Fruit fly (Drosophila melanogaster) whole organism, prepupa: ENCODE results near the gene lush.
A peak's percentile ranks its signal among the peaks of the same experiment; 100 is the strongest.

ENCODE experiments used
- Blimp-1 ChIP-seq: fragments of 200-800 bp; sonication (Bioruptor generic); optimal IDR thresholded peaks from 3 replicates; lab custom pipeline; 2017; ENCODE audit warnings: missing biosample characterization, missing genetic modification characterization, mild to moderate bottlenecking, moderate library complexity, missing genetic modification reagents
- CG10669 ChIP-seq: fragments of 200-800 bp; sonication (Bioruptor generic); optimal IDR thresholded peaks from 3 replicates; lab custom pipeline; 2018; ENCODE audit warnings: missing biosample characterization, mild to moderate bottlenecking, missing genetic modification characterization, moderate library complexity
- CG11762 ChIP-seq: fragments of 200-800 bp; sonication (Bioruptor generic); optimal IDR thresholded peaks from 3 replicates; lab custom pipeline; 2016; ENCODE audit warnings: missing biosample characterization, missing genetic modification characterization; ENCODE audit not compliant: insufficient read depth
- CG11902 ChIP-seq: fragments of 200-800 bp; sonication (Bioruptor generic); optimal IDR thresholded peaks from 3 replicates; lab custom pipeline; 2016; ENCODE audit warnings: missing biosample characterization, missing genetic modification characterization
- CG1621 ChIP-seq: fragments of 200-800 bp; sonication (Bioruptor generic); optimal IDR thresholded peaks from 3 replicates; lab custom pipeline; 2018; ENCODE audit warnings: missing biosample characterization, mild to moderate bottlenecking, missing genetic modification characterization
- CG16779 ChIP-seq: fragments of 200-800 bp; sonication (Bioruptor generic); optimal IDR thresholded peaks from 3 replicates; lab custom pipeline; 2017; ENCODE audit warnings: missing biosample characterization, mild to moderate bottlenecking, missing genetic modification characterization
- CG3032 ChIP-seq: fragments of 200-800 bp; optimal IDR thresholded peaks from 2 replicates; lab custom pipeline; 2019; ENCODE audit warnings: missing biosample characterization, mild to moderate bottlenecking, missing genetic modification characterization, moderate library complexity
- CG31627 ChIP-seq: fragments of 200-800 bp; sonication (Bioruptor generic); optimal IDR thresholded peaks from 3 replicates; lab custom pipeline; 2016; ENCODE audit warnings: missing biosample characterization, missing genetic modification characterization
- CG6163 ChIP-seq: fragments of 200-800 bp; sonication (Bioruptor generic); IDR thresholded peaks from 3 replicates; pipeline ENCODE4 v1.3.6; 2022; ENCODE audit warnings: missing biosample characterization, missing genetic modification characterization
- CG6276 ChIP-seq: fragments of 200-800 bp; sonication (Bioruptor generic); optimal IDR thresholded peaks from 2 replicates; lab custom pipeline; 2017; ENCODE audit warnings: missing biosample characterization, mild to moderate bottlenecking, missing genetic modification characterization
- CG6808 ChIP-seq: fragments of 200-800 bp; sonication (Bioruptor generic); optimal IDR thresholded peaks from 3 replicates; lab custom pipeline; 2017; ENCODE audit warnings: missing biosample characterization, missing genetic modification characterization, mild to moderate bottlenecking, moderate library complexity, missing genetic modification reagents
- CG7368 ChIP-seq: fragments of 200-800 bp; sonication (Bioruptor generic); optimal IDR thresholded peaks from 3 replicates; lab custom pipeline; 2016; ENCODE audit warnings: missing biosample characterization, missing genetic modification characterization
- CG8319 ChIP-seq: fragments of 200-800 bp; sonication (Bioruptor generic); optimal IDR thresholded peaks from 3 replicates; lab custom pipeline; 2016; ENCODE audit warnings: missing biosample characterization, missing genetic modification characterization
- CG8632 ChIP-seq: fragments of 200-800 bp; sonication (Bioruptor generic); optimal IDR thresholded peaks from 3 replicates; lab custom pipeline; 2016; ENCODE audit warnings: missing biosample characterization, missing genetic modification characterization
- Eip75B ChIP-seq: fragments of 200-800 bp; sonication (Bioruptor generic); optimal IDR thresholded peaks from 3 replicates; lab custom pipeline; 2016; ENCODE audit warnings: missing biosample characterization, missing genetic modification characterization
- Eip93F ChIP-seq: fragments of 200-800 bp; sonication (Bioruptor generic); optimal IDR thresholded peaks from 2 replicates; lab custom pipeline; 2016; ENCODE audit warnings: missing biosample characterization, mild to moderate bottlenecking, missing genetic modification characterization
- Ets21C ChIP-seq: fragments of 200-800 bp; sonication (Bioruptor generic); optimal IDR thresholded peaks from 3 replicates; lab custom pipeline; 2016; ENCODE audit warnings: missing biosample characterization, missing genetic modification characterization
- Hr38 ChIP-seq: sonication (Bioruptor generic); optimal IDR thresholded peaks from 2 replicates; lab custom pipeline; 2016; ENCODE audit warnings: missing biosample characterization, missing genetic modification characterization
- Hr4 ChIP-seq: fragments of 200-800 bp; sonication (Bioruptor generic); optimal IDR thresholded peaks from 3 replicates; lab custom pipeline; 2016; ENCODE audit warnings: missing biosample characterization, missing genetic modification characterization
- Lpt ChIP-seq: fragments of 200-800 bp; sonication (Bioruptor generic); optimal IDR thresholded peaks from 3 replicates; lab custom pipeline; 2016; ENCODE audit warnings: missing biosample characterization, missing genetic modification characterization
- Met ChIP-seq: fragments of 200-800 bp; sonication (Bioruptor generic); optimal IDR thresholded peaks from 3 replicates; lab custom pipeline; 2016; ENCODE audit warnings: missing biosample characterization, missing genetic modification characterization
- Smox ChIP-seq: fragments of 200-800 bp; sonication (Bioruptor generic); optimal IDR thresholded peaks from 3 replicates; lab custom pipeline; 2016; ENCODE audit warnings: missing biosample characterization, missing genetic modification characterization
- Sox102F ChIP-seq: fragments of 200-800 bp; sonication (Bioruptor generic); optimal IDR thresholded peaks from 2 replicates; lab custom pipeline; 2016; ENCODE audit warnings: missing biosample characterization, mild to moderate bottlenecking, missing genetic modification characterization
- dac ChIP-seq: fragments of 200-800 bp; sonication (Bioruptor generic); optimal IDR thresholded peaks from 2 replicates; lab custom pipeline; 2017; ENCODE audit warnings: missing biosample characterization, mild to moderate bottlenecking, missing genetic modification characterization
- dsx ChIP-seq: fragments of 200-800 bp; optimal IDR thresholded peaks from 3 replicates; lab custom pipeline; 2019; ENCODE audit warnings: missing biosample characterization, mild to moderate bottlenecking, missing genetic modification characterization, moderate library complexity; ENCODE audit not compliant: poor library complexity, severe bottlenecking
- eg ChIP-seq: fragments of 200-800 bp; sonication (Bioruptor generic); IDR thresholded peaks from 3 replicates; pipeline ENCODE4 v1.3.6; 2022; ENCODE audit warnings: missing biosample characterization, missing genetic modification characterization
- fd85E ChIP-seq: fragments of 200-800 bp; sonication (Bioruptor generic); optimal IDR thresholded peaks from 3 replicates; lab custom pipeline; 2016; ENCODE audit warnings: missing biosample characterization, missing genetic modification characterization
- fkh ChIP-seq: fragments of 200-800 bp; sonication (Bioruptor generic); optimal IDR thresholded peaks from 3 replicates; lab custom pipeline; 2017; ENCODE audit warnings: missing biosample characterization, mild to moderate bottlenecking, missing genetic modification characterization, moderate library complexity
- lz ChIP-seq: fragments of 200-800 bp; sonication (Bioruptor generic); optimal IDR thresholded peaks from 3 replicates; lab custom pipeline; 2016; ENCODE audit warnings: missing biosample characterization, missing genetic modification characterization
- net ChIP-seq: fragments of 200-800 bp; sonication (Bioruptor generic); optimal IDR thresholded peaks from 3 replicates; lab custom pipeline; 2016; ENCODE audit warnings: missing biosample characterization, missing genetic modification characterization
- pdm3 ChIP-seq: fragments of 200-800 bp; sonication (Bioruptor generic); optimal IDR thresholded peaks from 3 replicates; lab custom pipeline; 2016; ENCODE audit warnings: missing biosample characterization, missing genetic modification characterization
- spab ChIP-seq: fragments of 200-800 bp; sonication (Bioruptor generic); optimal IDR thresholded peaks from 2 replicates; lab custom pipeline; 2017; ENCODE audit warnings: missing biosample characterization, mild to moderate bottlenecking, missing genetic modification characterization, missing genetic modification reagents
- ss ChIP-seq, 2 experiments: fragments of 200-800 bp; sonication (Bioruptor generic); optimal IDR thresholded peaks; 2 replicates in 1 of 2; 3 replicates in 1 of 2; lab custom pipeline; 2017 to 2018; ENCODE audit warnings: mild to moderate bottlenecking in 2 of 2, missing biosample characterization in 2 of 2, missing genetic modification characterization in 2 of 2, moderate library complexity in 1 of 2
- svp ChIP-seq: fragments of 200-800 bp; sonication (Bioruptor generic); peaks from one replicate; lab custom pipeline; 2016; ENCODE audit warnings: missing biosample characterization, missing genetic modification characterization

lush gene

DNA sequence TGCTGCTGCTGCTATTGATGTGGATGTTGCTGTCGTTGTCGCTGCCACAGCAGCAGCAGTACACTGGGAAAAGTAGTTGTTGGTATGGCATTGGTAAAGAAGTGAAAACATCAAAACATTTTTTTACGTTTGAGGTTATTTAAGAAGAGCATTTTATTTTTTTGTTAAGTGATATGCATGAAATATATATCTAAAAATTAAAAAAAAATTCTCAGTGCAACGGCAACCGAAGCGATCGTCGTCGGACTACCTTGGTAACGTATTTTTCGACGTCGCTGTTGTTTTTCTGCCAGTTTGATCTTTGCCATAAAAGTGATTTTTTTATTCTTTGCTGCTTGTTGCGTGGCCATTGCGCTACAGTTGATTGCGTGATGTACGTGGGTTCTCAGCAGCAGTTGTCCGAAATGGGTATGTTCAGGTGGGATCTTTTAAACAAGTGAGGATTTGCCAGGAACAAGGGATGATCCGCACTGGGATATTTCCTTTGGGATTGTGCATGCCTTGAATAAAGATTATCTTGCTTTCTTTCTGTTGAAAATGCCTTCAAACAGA lies 45.1 kb downstream of the lush start (continued):
- TF ChIP-seq net (GFP tag; lab: Kevin White, UChicago) (peak; percentile 99), CG1621 (tag; lab: Kevin White, UChicago) (peak; percentile 96), CG8319 (GFP tag; lab: Kevin White, UChicago) (peak; percentile 95), Eip93F (GFP tag; lab: Kevin White, UChicago) (peak; percentile 99), Ets21C (GFP tag; lab: Kevin White, UChicago) (peak; percentile 96), spab (GFP tag; lab: Kevin White, UChicago) (peak; percentile 98), Hr4 (GFP tag; lab: Kevin White, UChicago) (peak; percentile 98), CG8632 (GFP tag; lab: Kevin White, UChicago) (peak; percentile 98), CG3032 (tag; lab: Kevin White, UChicago) (peak; percentile 99), fd85E (GFP tag; lab: Kevin White, UChicago) (peak; percentile 94), Lpt (peak; percentile 98), CG31627 (peak; percentile 98), Blimp-1 (peak; percentile 94), Eip75B (GFP tag; lab: Kevin White, UChicago) (peak; percentile 99), CG16779 (tag; lab: Kevin White, UChicago) (peak; percentile 95), eg (GFP tag; lab: Robert Waterston, UW) (peak; percentile 99), CG6808 (GFP tag; lab: Kevin White, UChicago) (peak; percentile 99), dac (GFP tag; lab: Kevin White, UChicago) (peak; percentile 94), CG6276 (GFP tag; lab: Kevin White, UChicago) (peak; percentile 96)

DNA sequence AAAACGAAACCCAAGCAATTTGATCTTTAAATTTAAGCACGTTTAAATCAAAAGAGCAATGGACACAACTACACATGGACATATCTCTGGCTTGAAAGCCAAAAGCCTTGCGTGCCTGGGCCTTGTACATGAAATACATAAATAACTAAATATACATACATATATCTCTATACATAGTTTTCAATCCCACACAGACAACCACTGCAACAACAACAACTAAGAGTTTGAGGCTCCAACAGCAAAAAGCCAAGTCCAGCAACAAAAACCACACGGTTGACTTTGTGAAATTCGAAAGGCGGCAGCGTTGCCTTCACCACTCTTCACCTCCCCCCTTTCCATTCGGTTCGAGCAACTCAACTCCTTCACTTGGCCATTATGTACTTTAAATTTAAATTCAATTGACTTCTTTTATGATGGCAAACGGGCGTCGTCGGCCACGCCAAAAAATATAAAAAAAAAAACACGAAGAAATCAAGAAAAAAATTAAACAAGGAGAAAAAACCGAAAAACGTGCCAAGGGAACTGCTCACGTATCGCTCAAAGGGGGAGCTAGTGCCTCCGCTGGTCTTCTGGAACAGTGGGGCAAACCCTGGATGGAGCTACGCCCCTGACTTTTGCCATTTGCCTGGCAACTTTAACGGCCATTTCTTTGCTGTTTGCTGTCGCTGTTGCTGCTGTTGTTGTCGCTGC lies 45.7 kb downstream of the lush start:
- peak; percentile 75 for TF ChIP-seq CG6276 (GFP tag; lab: Kevin White, UChicago)
- no peak for TF ChIP-seq Smox (GFP tag; lab: Kevin White, UChicago)
- peak; percentile 65 for TF ChIP-seq dsx (GFP tag; lab: Kevin White, UChicago)
- no peak for TF ChIP-seq CG31627
- no peak for TF ChIP-seq Ets21C (GFP tag; lab: Kevin White, UChicago)
- TF ChIP-seq CG1621 (tag; lab: Kevin White, UChicago), result no peak
- peak in 1 of 2 experiments; percentile 69 for TF ChIP-seq ss (GFP tag; optimal IDR thresholded peaks at IDR 0.05; lab: Kevin White, UChicago)
- TF ChIP-seq CG3032 (tag; lab: Kevin White, UChicago), result no peak
- TF ChIP-seq Eip93F (GFP tag; lab: Kevin White, UChicago), result no peak
- TF ChIP-seq CG8632 (GFP tag; lab: Kevin White, UChicago), result no peak
- TF ChIP-seq CG7368 (GFP tag; lab: Kevin White, UChicago), result no peak
- TF ChIP-seq CG16779 (tag; lab: Kevin White, UChicago), result no peak
- no peak for TF ChIP-seq Met (GFP tag; lab: Kevin White, UChicago)
- TF ChIP-seq CG6163 (GFP tag; lab: Robert Waterston, UW), result no peak; the same call in 2 of the 3 replicates
- peak; percentile 72 for TF ChIP-seq Hr38 (GFP tag; lab: Kevin White, UChicago)
- TF ChIP-seq CG11902, result no peak
- TF ChIP-seq CG10669 (GFP tag; lab: Kevin White, UChicago), result no peak
- no peak for TF ChIP-seq pdm3
- TF ChIP-seq CG11762 (GFP tag; lab: Kevin White, UChicago), result no peak

DNA sequence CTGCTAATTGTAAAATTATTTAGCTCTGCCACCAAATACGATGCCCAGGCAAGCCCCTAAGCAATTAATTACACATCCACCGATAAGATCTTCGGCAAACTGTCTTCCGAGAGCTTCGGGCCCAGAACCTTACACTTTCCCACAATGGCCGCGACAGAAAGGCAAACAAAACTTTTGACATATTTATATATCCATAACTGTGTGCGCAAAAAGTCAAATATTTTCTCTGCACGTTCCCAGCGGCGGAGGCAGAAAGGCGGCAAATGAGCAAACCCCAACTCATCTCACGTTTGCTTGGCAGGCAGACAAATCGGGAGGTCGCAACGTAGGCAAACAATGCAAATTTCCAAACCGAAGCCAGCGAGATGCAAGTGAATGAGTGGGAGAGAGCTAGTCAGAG lies 46.7 kb downstream of the lush start:
- TF ChIP-seq CG8632 (GFP tag; lab: Kevin White, UChicago) (no peak), lz (no peak), svp (GFP tag; lab: Kevin White, UChicago) (peak; percentile 5), Sox102F (GFP tag; lab: Kevin White, UChicago) (peak; percentile 7), fkh (GFP tag; lab: Kevin White, UChicago) (peak; percentile 77), CG6163 (GFP tag; lab: Robert Waterston, UW) (no peak)
